Worm (Caenorhabditis elegans) whole organism, L4 larva: ENCODE results near the gene Y43F8B.20.
A peak's percentile ranks its signal among the peaks of the same experiment; 100 is the strongest.

Experiments
- F10B5.3 ChIP-seq: sonication (generic microtip); optimal IDR thresholded peaks from 2 replicates; lab custom pipeline; 2016; ENCODE audit warnings: mild to moderate bottlenecking, missing genetic modification characterization, missing compliant biosample characterization
- F26F4.8 ChIP-seq: fragments of 200-800 bp; sonication (Bioruptor generic); conservative IDR thresholded peaks from 2 replicates; pipeline ENCODE4 v1.3.6; 2022; ENCODE audit warnings: missing genetic modification characterization, missing compliant biosample characterization
- R02D3.7 ChIP-seq: fragments of 150-350 bp; sonication (generic microtip); optimal IDR thresholded peaks from 3 replicates; lab custom pipeline; 2014; ENCODE audit warnings: missing biosample characterization, missing genetic modification characterization
- T20F7.1 ChIP-seq: fragments of 200-800 bp; sonication (Bioruptor generic); optimal IDR thresholded peaks from 2 replicates; lab custom pipeline; 2018; ENCODE audit warnings: mild to moderate bottlenecking, missing genetic modification characterization, missing compliant biosample characterization
- Y105C5A.15 ChIP-seq: fragments of 200-800 bp; sonication (Bioruptor generic); IDR thresholded peaks from 2 replicates; pipeline ENCODE4 v1.3.6; 2022; ENCODE audit warnings: missing genetic modification characterization, missing compliant biosample characterization
- Y48G9A.11 ChIP-seq: fragments of 200-800 bp; sonication (Bioruptor generic); IDR thresholded peaks from 2 replicates; pipeline ENCODE4 v1.3.6; 2022; ENCODE audit warnings: missing genetic modification reagents, missing genetic modification characterization, missing compliant biosample characterization
- ZK546.5 ChIP-seq, 2 experiments: sonication (generic microtip); optimal IDR thresholded peaks; 2 replicates each; lab custom pipeline; 2017; ENCODE audit warnings: missing biosample characterization in 2 of 2, missing genetic modification characterization in 2 of 2
- aha-1 ChIP-seq: fragments of 150-350 bp; peaks from one replicate; lab custom pipeline; 2014; ENCODE audit warnings: missing biosample characterization, missing genetic modification characterization
- ama-1 ChIP-seq: fragments of 150-350 bp; optimal IDR thresholded peaks from 2 replicates; lab custom pipeline; 2014; ENCODE audit warnings: inconsistent platforms, mixed read lengths
- arid-1 ChIP-seq: fragments of 200-800 bp; sonication (Bioruptor generic); conservative IDR thresholded peaks from 2 replicates; pipeline ENCODE4 v1.3.6; 2022; ENCODE audit warnings: missing genetic modification reagents, missing genetic modification characterization, missing compliant biosample characterization
- ceh-20 ChIP-seq: fragments of 200-800 bp; sonication (Bioruptor generic); IDR thresholded peaks from 2 replicates; pipeline ENCODE4 v1.3.6; 2022; ENCODE audit warnings: missing genetic modification reagents, missing genetic modification characterization, missing compliant biosample characterization
- ceh-28 ChIP-seq: fragments of 150-350 bp; optimal IDR thresholded peaks from 2 replicates; lab custom pipeline; 2014; ENCODE audit warnings: missing biosample characterization, missing genetic modification reagents, missing genetic modification characterization
- ceh-32 ChIP-seq: sonication (generic microtip); optimal IDR thresholded peaks from 2 replicates; lab custom pipeline; 2016; ENCODE audit warnings: mild to moderate bottlenecking, missing genetic modification characterization, missing compliant biosample characterization; ENCODE audit not compliant: poor library complexity
- ceh-44 ChIP-seq: fragments of 200-800 bp; sonication (Bioruptor generic); IDR thresholded peaks from 2 replicates; pipeline ENCODE4 v1.3.6; 2022; ENCODE audit warnings: missing genetic modification reagents, missing genetic modification characterization, missing compliant biosample characterization
- ceh-62 ChIP-seq: sonication (generic microtip); optimal IDR thresholded peaks from 2 replicates; lab custom pipeline; 2017; ENCODE audit warnings: missing biosample characterization, missing genetic modification characterization
- cey-2 ChIP-seq: sonication (generic microtip); optimal IDR thresholded peaks from 3 replicates; lab custom pipeline; 2017; ENCODE audit warnings: missing genetic modification characterization, mild to moderate bottlenecking, missing compliant biosample characterization, antibody characterized with exemption, borderline replicate concordance; ENCODE audit not compliant: insufficient read depth
- daf-12 ChIP-seq: fragments of 150-350 bp; optimal IDR thresholded peaks from 2 replicates; lab custom pipeline; 2014; ENCODE audit warnings: missing biosample characterization, missing genetic modification reagents, missing genetic modification characterization
- dmd-8 ChIP-seq: fragments of 200-800 bp; sonication (Bioruptor generic); IDR thresholded peaks from 2 replicates; pipeline ENCODE4 v1.3.6; 2022; ENCODE audit warnings: missing genetic modification characterization, missing compliant biosample characterization
- dpl-1 ChIP-seq: fragments of 150-350 bp; optimal IDR thresholded peaks from 2 replicates; lab custom pipeline; 2014; ENCODE audit warnings: missing biosample characterization, missing genetic modification reagents, missing genetic modification characterization
- duxl-1 ChIP-seq: sonication (generic microtip); optimal IDR thresholded peaks from 2 replicates; lab custom pipeline; 2016; ENCODE audit warnings: mild to moderate bottlenecking, missing genetic modification characterization, moderate library complexity, missing compliant biosample characterization; ENCODE audit not compliant: poor library complexity
- egl-27 ChIP-seq: sonication (generic microtip); optimal IDR thresholded peaks from 3 replicates; lab custom pipeline; 2017; ENCODE audit warnings: missing biosample characterization, missing genetic modification reagents, missing genetic modification characterization
- fkh-10 ChIP-seq: fragments of 150-350 bp; optimal IDR thresholded peaks from 2 replicates; lab custom pipeline; 2014; ENCODE audit warnings: missing biosample characterization, missing genetic modification reagents, missing genetic modification characterization
- fos-1 ChIP-seq: fragments of 150-350 bp; optimal IDR thresholded peaks from 2 replicates; lab custom pipeline; 2014; ENCODE audit warnings: missing biosample characterization, missing genetic modification characterization
- gei-8 ChIP-seq: fragments of 200-800 bp; sonication (Bioruptor generic); optimal IDR thresholded peaks from 2 replicates; lab custom pipeline; 2018; ENCODE audit warnings: mild to moderate bottlenecking, missing genetic modification characterization, missing compliant biosample characterization
- hif-1 ChIP-seq, 2 experiments: sonication (generic microtip); optimal IDR thresholded peaks; 2 replicates each; lab custom pipeline; 2016 to 2017; ENCODE audit warnings: missing compliant biosample characterization in 2 of 2, missing genetic modification characterization in 2 of 2, missing genetic modification reagents in 2 of 2, missing genotype in 2 of 2, mild to moderate bottlenecking in 1 of 2
- jun-1 ChIP-seq: fragments of 150-350 bp; optimal IDR thresholded peaks from 2 replicates; lab custom pipeline; 2014; ENCODE audit warnings: missing biosample characterization, missing genetic modification reagents, missing genetic modification characterization
- lim-7 ChIP-seq: fragments of 200-800 bp; sonication (Bioruptor generic); IDR thresholded peaks from 2 replicates; pipeline ENCODE4 v1.3.6; 2022; ENCODE audit warnings: missing genetic modification characterization, missing compliant biosample characterization
- lin-1 ChIP-seq: fragments of 200-800 bp; sonication (Bioruptor generic); IDR thresholded peaks from 2 replicates; pipeline ENCODE4 v1.3.6; 2022; ENCODE audit warnings: missing genetic modification reagents, missing genetic modification characterization, missing compliant biosample characterization
- lin-15B ChIP-seq: fragments of 150-350 bp; sonication (generic microtip); optimal IDR thresholded peaks from 3 replicates; lab custom pipeline; 2014; ENCODE audit warnings: missing biosample characterization, missing genetic modification characterization
- lin-38 ChIP-seq: fragments of 200-800 bp; sonication (Bioruptor generic); IDR thresholded peaks from 2 replicates; pipeline ENCODE4 v1.3.6; 2022; ENCODE audit warnings: missing genetic modification reagents, missing genetic modification characterization, missing compliant biosample characterization
- lin-39 ChIP-seq: fragments of 150-350 bp; optimal IDR thresholded peaks from 2 replicates; lab custom pipeline; 2014; ENCODE audit warnings: missing biosample characterization, missing genetic modification reagents, missing genetic modification characterization
- lsy-2 ChIP-seq, 2 experiments: fragments of 150-350 bp in 1 of 2; sonication (generic microtip) in 1 of 2; optimal IDR thresholded peaks; 2 replicates each; lab custom pipeline; 2014 to 2017; ENCODE audit warnings: missing biosample characterization in 2 of 2, missing genetic modification characterization in 2 of 2
- mdt-29 ChIP-seq: fragments of 200-800 bp; sonication (Bioruptor generic); IDR thresholded peaks from 2 replicates; pipeline ENCODE4 v1.3.6; 2022; ENCODE audit warnings: missing genetic modification reagents, missing genetic modification characterization, missing compliant biosample characterization
- mxl-2 ChIP-seq: fragments of 200-800 bp; sonication (Bioruptor generic); conservative IDR thresholded peaks from 2 replicates; pipeline ENCODE4 v1.3.6; 2022; ENCODE audit warnings: missing genetic modification reagents, missing genetic modification characterization, missing compliant biosample characterization
- nhr-10 ChIP-seq: fragments of 150-350 bp; optimal IDR thresholded peaks from 2 replicates; lab custom pipeline; 2014; ENCODE audit warnings: missing biosample characterization, missing genetic modification characterization
- nhr-237 ChIP-seq: sonication (generic microtip); optimal IDR thresholded peaks from 2 replicates; lab custom pipeline; 2017; ENCODE audit warnings: missing biosample characterization, missing genetic modification characterization
- nhr-25 ChIP-seq: sonication (generic microtip); optimal IDR thresholded peaks from 2 replicates; lab custom pipeline; 2017; ENCODE audit warnings: missing genetic modification characterization, mild to moderate bottlenecking, missing compliant biosample characterization, antibody characterized with exemption, moderate library complexity, borderline replicate concordance; ENCODE audit not compliant: insufficient read depth
- nhr-28 ChIP-seq: fragments of 150-350 bp; optimal IDR thresholded peaks from 2 replicates; lab custom pipeline; 2014; ENCODE audit warnings: missing biosample characterization, missing genetic modification characterization
- nhr-48 ChIP-seq: sonication (generic microtip); optimal IDR thresholded peaks from 2 replicates; lab custom pipeline; 2016; ENCODE audit warnings: mild to moderate bottlenecking, missing genetic modification characterization, missing compliant biosample characterization
- nhr-6 ChIP-seq: fragments of 150-350 bp; optimal IDR thresholded peaks from 2 replicates; lab custom pipeline; 2014; ENCODE audit warnings: missing biosample characterization, missing genetic modification characterization
- nhr-76 ChIP-seq: fragments of 150-350 bp; optimal IDR thresholded peaks from 2 replicates; lab custom pipeline; 2014; ENCODE audit warnings: missing biosample characterization, missing genetic modification characterization
- pha-4 ChIP-seq, 2 experiments: fragments of 150-350 bp in 1 of 2; fragments of 200-800 bp in 1 of 2; sonication (Bioruptor generic) in 1 of 2; IDR thresholded peaks in 1 of 2; optimal IDR thresholded peaks in 1 of 2; 2 replicates each; pipeline versions ENCODE4 v1.3.6 to Lab custom; 2014 to 2022; ENCODE audit warnings: missing genetic modification characterization in 2 of 2, missing genetic modification reagents in 2 of 2, missing biosample characterization in 1 of 2, missing compliant biosample characterization in 1 of 2
- sdz-12 ChIP-seq: fragments of 200-800 bp; sonication (Bioruptor generic); optimal IDR thresholded peaks from 2 replicates; lab custom pipeline; 2018; ENCODE audit warnings: mild to moderate bottlenecking, missing genetic modification characterization, missing compliant biosample characterization
- spr-3 ChIP-seq: fragments of 200-800 bp; sonication (Bioruptor generic); optimal IDR thresholded peaks from 2 replicates; lab custom pipeline; 2018; ENCODE audit warnings: mild to moderate bottlenecking, missing genetic modification characterization, missing compliant biosample characterization
- unc-62 ChIP-seq, 3 experiments: fragments of 150-350 bp in 1 of 3; sonication (generic microtip); optimal IDR thresholded peaks in 2 of 3; peaks in 1 of 3; 1 replicate in 1 of 3; 2 replicates in 2 of 3; lab custom pipeline; 2014 to 2017; ENCODE audit warnings: missing biosample characterization in 3 of 3, missing genetic modification characterization in 3 of 3, missing genetic modification reagents in 3 of 3, missing genotype in 1 of 3
- vab-7 ChIP-seq: fragments of 200-800 bp; sonication (Bioruptor generic); IDR thresholded peaks from 2 replicates; pipeline ENCODE4 v1.3.6; 2022; ENCODE audit warnings: missing genetic modification reagents, missing genetic modification characterization, missing compliant biosample characterization
- zag-1 ChIP-seq: fragments of 150-350 bp; optimal IDR thresholded peaks from 2 replicates; lab custom pipeline; 2014; ENCODE audit warnings: missing biosample characterization, missing genetic modification characterization
- zip-11 ChIP-seq: fragments of 200-800 bp; sonication (Bioruptor generic); IDR thresholded peaks from 2 replicates; pipeline ENCODE4 v1.3.6; 2022; ENCODE audit warnings: missing genetic modification characterization, missing compliant biosample characterization
- zip-2 ChIP-seq: fragments of 150-350 bp; optimal IDR thresholded peaks from 2 replicates; lab custom pipeline; 2014; ENCODE audit warnings: missing biosample characterization, missing genetic modification characterization
- ztf-11 ChIP-seq: fragments of 150-350 bp; optimal IDR thresholded peaks from 2 replicates; lab custom pipeline; 2014; ENCODE audit warnings: missing biosample characterization, missing genetic modification characterization
- ztf-7 ChIP-seq: fragments of 150-350 bp; optimal IDR thresholded peaks from 2 replicates; lab custom pipeline; 2014; ENCODE audit warnings: missing biosample characterization, missing genetic modification characterization

Y43F8B.20 gene

ce11 chrV:19529168-19529567 lies 20.4 kb downstream of the Y43F8B.20 start (continued):
- peak; percentile 95 for TF ChIP-seq nhr-25 (tag; lab: Kevin White, UChicago)
- TF ChIP-seq ztf-7 (tag; lab: Kevin White, UChicago) = peak; percentile 54
- no peak for TF ChIP-seq F10B5.3 (tag; lab: Kevin White, UChicago)
- TF ChIP-seq sdz-12 (GFP tag; lab: Kevin White, UChicago) = no peak
- no peak for TF ChIP-seq ceh-62
- 0 out of 2 replicates have a peak, but pooled peaks have one; percentile 5 for TF ChIP-seq vab-7 (GFP tag; lab: Robert Waterston, UW)
- no peak for TF ChIP-seq arid-1 (GFP tag; lab: Robert Waterston, UW)
- peak; percentile 85 for TF ChIP-seq lin-1 (GFP tag; lab: Robert Waterston, UW)
- no peak for TF ChIP-seq lim-7 (GFP tag; lab: Robert Waterston, UW)
- TF ChIP-seq mxl-2 (GFP tag; lab: Robert Waterston, UW) = peak; percentile 99
- peak; percentile 26 for TF ChIP-seq ama-1 (lab: Kevin White, UChicago)
- no peak for TF ChIP-seq nhr-237 (tag; lab: Kevin White, UChicago)
- no peak for TF ChIP-seq dmd-8
- TF ChIP-seq lin-38 (GFP tag; lab: Robert Waterston, UW) = no peak; the same call in 1 of the 2 replicates
- no peak for TF ChIP-seq lin-39 (tag; lab: Kevin White, UChicago)
- no peak for TF ChIP-seq F26F4.8 (GFP tag; lab: Robert Waterston, UW)
- peak; percentile 84 for TF ChIP-seq mdt-29 (GFP tag; lab: Robert Waterston, UW)
- TF ChIP-seq nhr-76 = no peak
- no peak for TF ChIP-seq zag-1 (tag; lab: Kevin White, UChicago)
- TF ChIP-seq Y105C5A.15 (GFP tag; lab: Robert Waterston, UW) = no peak
- no peak for TF ChIP-seq ztf-11 (tag; lab: Kevin White, UChicago)
- TF ChIP-seq daf-12 (tag; lab: Kevin White, UChicago) = no peak
- TF ChIP-seq gei-8 (GFP tag; lab: Kevin White, UChicago) = peak; percentile 97
- peak; percentile 73 for TF ChIP-seq duxl-1 (tag; lab: Kevin White, UChicago)
- peak; percentile 75 for TF ChIP-seq T20F7.1
- TF ChIP-seq pha-4 (GFP tag; IDR thresholded peaks at IDR 0.05; lab: Robert Waterston, UW) = peak; percentile 80
- peak; percentile 76 for TF ChIP-seq pha-4 (tag; optimal IDR thresholded peaks at IDR 0.05; lab: Kevin White, UChicago)
- TF ChIP-seq zip-11 (GFP tag; lab: Robert Waterston, UW) = no peak
- no peak for TF ChIP-seq ZK546.5 (tag; optimal IDR thresholded peaks at IDR 0.05; lab: Kevin White, UChicago)
- no peak for TF ChIP-seq ceh-28 (tag; lab: Kevin White, UChicago)
- TF ChIP-seq ceh-32 (tag; lab: Kevin White, UChicago) = no peak
- peak; percentile 94 for TF ChIP-seq nhr-28 (tag; lab: Kevin White, UChicago)
- TF ChIP-seq lsy-2 (tag; optimal IDR thresholded peaks at IDR 0.05; lab: Kevin White, UChicago) = peak; percentile 76 to 90
- TF ChIP-seq lin-15B = no peak
- TF ChIP-seq ceh-20 = peak; percentile 96
- TF ChIP-seq ceh-44 (GFP tag; lab: Robert Waterston, UW) = no peak
- peak; percentile 47 for TF ChIP-seq nhr-10
- peak; percentile 50 for TF ChIP-seq dpl-1 (GFP tag; lab: Kevin White, UChicago)
- no peak for TF ChIP-seq R02D3.7 (tag; lab: Kevin White, UChicago)
- TF ChIP-seq fos-1 (tag; lab: Kevin White, UChicago) = no peak
- TF ChIP-seq fkh-10 (GFP tag; lab: Kevin White, UChicago) = peak; percentile 82
- peak in 1 of 2 experiments; percentile 100 for TF ChIP-seq unc-62 (GFP tag; optimal IDR thresholded peaks at IDR 0.05 in 1 of 2; lab: Kevin White, UChicago)
- TF ChIP-seq unc-62 (tag; optimal IDR thresholded peaks at IDR 0.05; lab: Kevin White, UChicago) = peak; percentile 83
- no peak for TF ChIP-seq Y48G9A.11 (GFP tag; lab: Robert Waterston, UW)
- peak; percentile 37 for TF ChIP-seq jun-1 (tag; lab: Kevin White, UChicago)
- TF ChIP-seq aha-1 = peak; percentile 99
- peak; percentile 51 for TF ChIP-seq zip-2
- TF ChIP-seq nhr-48 = peak; percentile 99
- peak; percentile 3 to 89 for TF ChIP-seq hif-1 (tag; optimal IDR thresholded peaks at IDR 0.05; lab: Kevin White, UChicago)
- TF ChIP-seq nhr-6 (tag; lab: Kevin White, UChicago) = peak; percentile 50
- TF ChIP-seq cey-2 (tag; lab: Kevin White, UChicago) = peak; percentile 93
- TF ChIP-seq egl-27 (tag; lab: Kevin White, UChicago) = peak; percentile 60
- TF ChIP-seq spr-3 (GFP tag; lab: Kevin White, UChicago) = no peak
